Fruit fly (Drosophila melanogaster) whole organism, prepupa: ENCODE results near the gene PAN3.
A peak's percentile ranks its signal among the peaks of the same experiment; 100 is the strongest.

Experiments used
- CG10631 ChIP-seq: fragments of 200-800 bp; sonication (Bioruptor generic); optimal IDR thresholded peaks from 2 replicates; lab custom pipeline; 2016; ENCODE audit warnings: missing biosample characterization, missing genetic modification characterization
- CG10669 ChIP-seq: fragments of 200-800 bp; sonication (Bioruptor generic); optimal IDR thresholded peaks from 3 replicates; lab custom pipeline; 2018; ENCODE audit warnings: missing biosample characterization, mild to moderate bottlenecking, missing genetic modification characterization, moderate library complexity
- CG11294 ChIP-seq: fragments of 200-800 bp; sonication (Bioruptor generic); IDR thresholded peaks from 2 replicates; pipeline ENCODE4 v1.3.6; 2022; ENCODE audit warnings: missing biosample characterization, missing genetic modification characterization
- CG11762 ChIP-seq: fragments of 200-800 bp; sonication (Bioruptor generic); optimal IDR thresholded peaks from 3 replicates; lab custom pipeline; 2016; ENCODE audit warnings: missing biosample characterization, missing genetic modification characterization; ENCODE audit not compliant: insufficient read depth
- CG15336 ChIP-seq: fragments of 200-800 bp; sonication (Bioruptor generic); IDR thresholded peaks from 2 replicates; pipeline ENCODE4 v1.3.6; 2022; ENCODE audit warnings: missing biosample characterization, missing genetic modification characterization
- CG3032 ChIP-seq: fragments of 200-800 bp; optimal IDR thresholded peaks from 2 replicates; lab custom pipeline; 2019; ENCODE audit warnings: missing biosample characterization, mild to moderate bottlenecking, missing genetic modification characterization, moderate library complexity
- CG31627 ChIP-seq: fragments of 200-800 bp; sonication (Bioruptor generic); optimal IDR thresholded peaks from 3 replicates; lab custom pipeline; 2016; ENCODE audit warnings: missing biosample characterization, missing genetic modification characterization
- CG34406 ChIP-seq: fragments of 200-800 bp; sonication (Bioruptor generic); optimal IDR thresholded peaks from 3 replicates; lab custom pipeline; 2016; ENCODE audit warnings: missing biosample characterization, missing genetic modification characterization
- CG3919 ChIP-seq: fragments of 200-800 bp; sonication (Bioruptor generic); optimal IDR thresholded peaks from 3 replicates; lab custom pipeline; 2016; ENCODE audit warnings: missing biosample characterization, missing genetic modification characterization
- CG4318 ChIP-seq: fragments of 200-800 bp; sonication (Bioruptor generic); optimal IDR thresholded peaks from 3 replicates; lab custom pipeline; 2017; ENCODE audit warnings: missing biosample characterization, mild to moderate bottlenecking, missing genetic modification characterization
- CG6163 ChIP-seq: fragments of 200-800 bp; sonication (Bioruptor generic); IDR thresholded peaks from 3 replicates; pipeline ENCODE4 v1.3.6; 2022; ENCODE audit warnings: missing biosample characterization, missing genetic modification characterization
- CG6276 ChIP-seq: fragments of 200-800 bp; sonication (Bioruptor generic); optimal IDR thresholded peaks from 2 replicates; lab custom pipeline; 2017; ENCODE audit warnings: missing biosample characterization, mild to moderate bottlenecking, missing genetic modification characterization
- CG6792 ChIP-seq: fragments of 200-800 bp; sonication (Bioruptor generic); optimal IDR thresholded peaks from 3 replicates; lab custom pipeline; 2016; ENCODE audit warnings: missing biosample characterization, missing genetic modification characterization
- CG6808 ChIP-seq: fragments of 200-800 bp; sonication (Bioruptor generic); optimal IDR thresholded peaks from 3 replicates; lab custom pipeline; 2017; ENCODE audit warnings: missing biosample characterization, missing genetic modification characterization, mild to moderate bottlenecking, moderate library complexity, missing genetic modification reagents
- CG7368 ChIP-seq: fragments of 200-800 bp; sonication (Bioruptor generic); optimal IDR thresholded peaks from 3 replicates; lab custom pipeline; 2016; ENCODE audit warnings: missing biosample characterization, missing genetic modification characterization
- CG8119 ChIP-seq: fragments of 200-800 bp; sonication (Bioruptor generic); IDR thresholded peaks from 3 replicates; pipeline ENCODE4 v1.3.6; 2022; ENCODE audit warnings: missing biosample characterization, missing genetic modification characterization
- CG8319 ChIP-seq: fragments of 200-800 bp; sonication (Bioruptor generic); optimal IDR thresholded peaks from 3 replicates; lab custom pipeline; 2016; ENCODE audit warnings: missing biosample characterization, missing genetic modification characterization
- CG8632 ChIP-seq: fragments of 200-800 bp; sonication (Bioruptor generic); optimal IDR thresholded peaks from 3 replicates; lab custom pipeline; 2016; ENCODE audit warnings: missing biosample characterization, missing genetic modification characterization
- CG9139 ChIP-seq: fragments of 200-800 bp; sonication (Bioruptor generic); optimal IDR thresholded peaks from 3 replicates; lab custom pipeline; 2017; ENCODE audit warnings: missing biosample characterization, mild to moderate bottlenecking, missing genetic modification characterization
- Eip75B ChIP-seq: fragments of 200-800 bp; sonication (Bioruptor generic); optimal IDR thresholded peaks from 3 replicates; lab custom pipeline; 2016; ENCODE audit warnings: missing biosample characterization, missing genetic modification characterization
- Eip78C ChIP-seq: fragments of 200-800 bp; sonication (Bioruptor generic); peaks from one replicate; lab custom pipeline; 2016; ENCODE audit warnings: missing biosample characterization, missing genetic modification characterization
- Eip93F ChIP-seq: fragments of 200-800 bp; sonication (Bioruptor generic); optimal IDR thresholded peaks from 2 replicates; lab custom pipeline; 2016; ENCODE audit warnings: missing biosample characterization, mild to moderate bottlenecking, missing genetic modification characterization
- Ets21C ChIP-seq: fragments of 200-800 bp; sonication (Bioruptor generic); optimal IDR thresholded peaks from 3 replicates; lab custom pipeline; 2016; ENCODE audit warnings: missing biosample characterization, missing genetic modification characterization
- Hr38 ChIP-seq: sonication (Bioruptor generic); optimal IDR thresholded peaks from 2 replicates; lab custom pipeline; 2016; ENCODE audit warnings: missing biosample characterization, missing genetic modification characterization
- Hr39 ChIP-seq: fragments of 200-800 bp; sonication (Bioruptor generic); optimal IDR thresholded peaks from 2 replicates; lab custom pipeline; 2016; ENCODE audit warnings: missing biosample characterization, missing genetic modification characterization
- Hr4 ChIP-seq: fragments of 200-800 bp; sonication (Bioruptor generic); optimal IDR thresholded peaks from 3 replicates; lab custom pipeline; 2016; ENCODE audit warnings: missing biosample characterization, missing genetic modification characterization
- Lpt ChIP-seq: fragments of 200-800 bp; sonication (Bioruptor generic); optimal IDR thresholded peaks from 3 replicates; lab custom pipeline; 2016; ENCODE audit warnings: missing biosample characterization, missing genetic modification characterization
- OdsH ChIP-seq: fragments of 200-800 bp; sonication (Bioruptor generic); optimal IDR thresholded peaks from 3 replicates; lab custom pipeline; 2016; ENCODE audit warnings: missing biosample characterization, missing genetic modification characterization
- Smox ChIP-seq: fragments of 200-800 bp; sonication (Bioruptor generic); optimal IDR thresholded peaks from 3 replicates; lab custom pipeline; 2016; ENCODE audit warnings: missing biosample characterization, missing genetic modification characterization
- Sox102F ChIP-seq: fragments of 200-800 bp; sonication (Bioruptor generic); optimal IDR thresholded peaks from 2 replicates; lab custom pipeline; 2016; ENCODE audit warnings: missing biosample characterization, mild to moderate bottlenecking, missing genetic modification characterization
- Sox14 ChIP-seq: fragments of 200-800 bp; sonication (Bioruptor generic); optimal IDR thresholded peaks from 3 replicates; lab custom pipeline; 2016; ENCODE audit warnings: missing biosample characterization, missing genetic modification characterization
- Sox15 ChIP-seq: fragments of 200-800 bp; sonication (Bioruptor generic); optimal IDR thresholded peaks from 3 replicates; lab custom pipeline; 2016; ENCODE audit warnings: missing biosample characterization, missing genetic modification characterization
- achi ChIP-seq: fragments of 200-800 bp; sonication (Bioruptor generic); optimal IDR thresholded peaks from 3 replicates; lab custom pipeline; 2016; ENCODE audit warnings: missing biosample characterization, missing genetic modification characterization
- dsx ChIP-seq: fragments of 200-800 bp; optimal IDR thresholded peaks from 3 replicates; lab custom pipeline; 2019; ENCODE audit warnings: missing biosample characterization, mild to moderate bottlenecking, missing genetic modification characterization, moderate library complexity; ENCODE audit not compliant: poor library complexity, severe bottlenecking
- eg ChIP-seq: fragments of 200-800 bp; sonication (Bioruptor generic); IDR thresholded peaks from 3 replicates; pipeline ENCODE4 v1.3.6; 2022; ENCODE audit warnings: missing biosample characterization, missing genetic modification characterization
- esn ChIP-seq: fragments of 200-800 bp; sonication (Bioruptor generic); optimal IDR thresholded peaks from 2 replicates; lab custom pipeline; 2016; ENCODE audit warnings: missing biosample characterization, mild to moderate bottlenecking, missing genetic modification characterization, moderate library complexity
- fd59A ChIP-seq: fragments of 200-800 bp; sonication (Bioruptor generic); optimal IDR thresholded peaks from 2 replicates; lab custom pipeline; 2017; ENCODE audit warnings: missing biosample characterization, mild to moderate bottlenecking, missing genetic modification characterization, missing genetic modification reagents
- fd85E ChIP-seq: fragments of 200-800 bp; sonication (Bioruptor generic); optimal IDR thresholded peaks from 3 replicates; lab custom pipeline; 2016; ENCODE audit warnings: missing biosample characterization, missing genetic modification characterization
- fkh ChIP-seq: fragments of 200-800 bp; sonication (Bioruptor generic); optimal IDR thresholded peaks from 3 replicates; lab custom pipeline; 2017; ENCODE audit warnings: missing biosample characterization, mild to moderate bottlenecking, missing genetic modification characterization, moderate library complexity
- net ChIP-seq: fragments of 200-800 bp; sonication (Bioruptor generic); optimal IDR thresholded peaks from 3 replicates; lab custom pipeline; 2016; ENCODE audit warnings: missing biosample characterization, missing genetic modification characterization
- pdm3 ChIP-seq: fragments of 200-800 bp; sonication (Bioruptor generic); optimal IDR thresholded peaks from 3 replicates; lab custom pipeline; 2016; ENCODE audit warnings: missing biosample characterization, missing genetic modification characterization
- salr ChIP-seq, 2 experiments: fragments of 200-800 bp; sonication (Bioruptor generic); optimal IDR thresholded peaks; 3 replicates each; lab custom pipeline; 2016 to 2018; ENCODE audit warnings: missing biosample characterization in 2 of 2, missing genetic modification characterization in 2 of 2, mild to moderate bottlenecking in 1 of 2
- spab ChIP-seq: fragments of 200-800 bp; sonication (Bioruptor generic); optimal IDR thresholded peaks from 2 replicates; lab custom pipeline; 2017; ENCODE audit warnings: missing biosample characterization, mild to moderate bottlenecking, missing genetic modification characterization, missing genetic modification reagents
- ss ChIP-seq, 2 experiments: fragments of 200-800 bp; sonication (Bioruptor generic); optimal IDR thresholded peaks; 2 replicates in 1 of 2; 3 replicates in 1 of 2; lab custom pipeline; 2017 to 2018; ENCODE audit warnings: mild to moderate bottlenecking in 2 of 2, missing biosample characterization in 2 of 2, missing genetic modification characterization in 2 of 2, moderate library complexity in 1 of 2
- svp ChIP-seq: fragments of 200-800 bp; sonication (Bioruptor generic); peaks from one replicate; lab custom pipeline; 2016; ENCODE audit warnings: missing biosample characterization, missing genetic modification characterization
- topi ChIP-seq: fragments of 200-800 bp; sonication (Bioruptor generic); optimal IDR thresholded peaks from 3 replicates; lab custom pipeline; 2016; ENCODE audit warnings: missing biosample characterization, missing genetic modification characterization
- vri ChIP-seq: fragments of 200-800 bp; sonication (Bioruptor generic); optimal IDR thresholded peaks from 3 replicates; lab custom pipeline; 2016; ENCODE audit warnings: missing biosample characterization, mild to moderate bottlenecking, missing genetic modification characterization

PAN3 gene

DNA sequence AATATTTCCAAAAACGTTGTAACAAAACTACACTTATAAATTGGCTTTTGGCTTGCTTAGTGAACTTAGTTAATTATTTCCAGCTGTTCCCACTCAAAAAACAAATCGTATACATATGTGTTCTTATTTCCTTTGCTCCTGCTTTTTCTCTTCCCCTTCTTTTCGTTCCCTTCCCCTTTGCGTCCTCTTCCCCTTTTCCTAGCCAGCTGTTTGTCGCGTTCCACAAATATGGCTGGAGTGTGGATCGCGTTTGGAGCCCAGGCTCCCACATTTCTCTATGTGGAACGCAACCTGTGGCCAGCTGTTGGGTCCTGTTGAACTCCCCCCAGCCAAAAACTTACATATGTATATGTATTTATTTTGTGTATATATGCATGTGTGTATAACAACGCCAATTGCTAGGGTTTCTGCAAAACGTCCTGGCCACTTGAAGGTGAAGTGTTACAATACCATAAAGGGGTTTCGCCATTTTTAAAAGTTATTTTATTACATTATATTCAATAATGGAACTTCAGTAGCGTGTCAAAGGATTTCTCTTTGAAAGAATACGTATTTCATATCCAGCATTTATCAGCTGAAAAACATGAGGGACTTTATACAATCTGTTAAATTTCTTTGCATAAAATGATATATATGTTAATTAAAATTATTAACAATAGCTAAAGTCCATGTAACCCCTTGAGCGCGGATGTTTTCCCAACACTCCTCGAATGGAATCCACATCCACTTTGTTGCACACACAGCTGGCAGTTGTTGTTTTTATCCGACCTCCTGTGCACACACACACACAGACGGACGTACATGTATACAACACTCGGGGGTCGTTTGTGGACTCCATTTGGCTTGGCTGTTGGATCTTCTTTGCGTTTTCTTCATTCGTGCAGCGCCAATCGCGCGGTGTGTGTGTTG is 996 bp downstream of the PAN3 start (continued):
- TF ChIP-seq CG4318 (GFP tag; lab: Kevin White, UChicago) (peak; percentile 25), fd85E (GFP tag; lab: Kevin White, UChicago) (no peak), Hr4 (GFP tag; lab: Kevin White, UChicago) (peak; percentile 40), Sox102F (GFP tag; lab: Kevin White, UChicago) (peak; percentile 33), esn (GFP tag; lab: Kevin White, UChicago) (peak; percentile 18)

DNA sequence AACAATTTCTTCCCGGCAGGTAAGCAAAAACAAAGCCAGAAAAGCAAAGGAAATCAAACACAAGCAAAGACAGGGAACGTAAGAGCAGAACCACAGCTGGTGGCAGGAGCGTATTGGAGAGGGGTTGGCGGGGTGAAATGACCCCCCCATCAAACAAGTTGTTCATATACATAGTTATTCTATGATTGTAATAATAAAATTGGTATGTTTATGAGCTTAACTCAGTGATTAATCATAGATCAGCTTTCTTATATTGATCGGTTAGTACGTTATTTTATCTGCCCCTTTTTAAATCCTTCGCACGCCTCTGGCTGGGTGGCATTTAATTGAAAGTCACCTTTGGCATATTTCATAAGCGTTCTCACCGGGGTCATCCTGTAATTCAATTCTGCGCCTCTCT is 2.5 kb downstream of the PAN3 start:
- TF ChIP-seq OdsH (GFP tag; lab: Kevin White, UChicago): peak; percentile 49
- TF ChIP-seq CG8119 (GFP tag; lab: Robert Waterston, UW): peak; percentile 39; the same call in 1 of the 3 replicates
- TF ChIP-seq spab (GFP tag; lab: Kevin White, UChicago): peak; percentile 63
- peak; percentile 49 for TF ChIP-seq CG8632 (GFP tag; lab: Kevin White, UChicago)
- peak; percentile 42 for TF ChIP-seq Ets21C
- peak; percentile 10 for TF ChIP-seq CG9139 (GFP tag; lab: Kevin White, UChicago)
- no peak for TF ChIP-seq vri (GFP tag; lab: Kevin White, UChicago)
- peak; percentile 37 for TF ChIP-seq Eip75B
- TF ChIP-seq pdm3: peak; percentile 55
- TF ChIP-seq CG4318 (GFP tag; lab: Kevin White, UChicago): peak; percentile 3
- peak; percentile 48 for TF ChIP-seq Hr39 (GFP tag; lab: Kevin White, UChicago)
- no peak for TF ChIP-seq fkh (GFP tag; lab: Kevin White, UChicago)
- peak; percentile 36 for TF ChIP-seq CG6808 (GFP tag; lab: Kevin White, UChicago)
- TF ChIP-seq svp (GFP tag; lab: Kevin White, UChicago): peak; percentile 87
- TF ChIP-seq CG15336 (GFP tag; lab: Robert Waterston, UW): 0 out of 2 replicates have a peak, but pooled peaks have one; percentile 20
- TF ChIP-seq CG3919: peak; percentile 64
- peak; percentile 48 for TF ChIP-seq Smox (GFP tag; lab: Kevin White, UChicago)
- peak; percentile 37 for TF ChIP-seq CG6276 (GFP tag; lab: Kevin White, UChicago)
- peak; percentile 42 for TF ChIP-seq dsx
- no peak for TF ChIP-seq CG8319 (GFP tag; lab: Kevin White, UChicago)
- peak; percentile 30 for TF ChIP-seq CG34406 (GFP tag; lab: Kevin White, UChicago)
- TF ChIP-seq CG10631 (GFP tag; lab: Kevin White, UChicago): peak; percentile 68
- peak; percentile 41 for TF ChIP-seq Sox14 (GFP tag; lab: Kevin White, UChicago)
- TF ChIP-seq eg: no peak; the same call in 2 of the 3 replicates
- TF ChIP-seq Hr38 (GFP tag; lab: Kevin White, UChicago): no peak
- TF ChIP-seq Eip78C (GFP tag; lab: Kevin White, UChicago): peak; percentile 87
- TF ChIP-seq ss (GFP tag; optimal IDR thresholded peaks at IDR 0.05; lab: Kevin White, UChicago): peak in 1 of 2 experiments; percentile 59
- peak; percentile 40 for TF ChIP-seq Sox15 (GFP tag; lab: Kevin White, UChicago)
- no peak for TF ChIP-seq Eip93F (GFP tag; lab: Kevin White, UChicago)
- TF ChIP-seq Lpt (GFP tag; lab: Kevin White, UChicago): no peak
- peak; percentile 34 for TF ChIP-seq CG31627
- peak; percentile 53 for TF ChIP-seq CG6163 (GFP tag; lab: Robert Waterston, UW)
- TF ChIP-seq CG11294 (GFP tag; lab: Robert Waterston, UW): no peak
- TF ChIP-seq esn (GFP tag; lab: Kevin White, UChicago): peak; percentile 56
- TF ChIP-seq CG11762: peak; percentile 30
- TF ChIP-seq topi (GFP tag; lab: Kevin White, UChicago): peak; percentile 56
- peak; percentile 55 for TF ChIP-seq achi (GFP tag; lab: Kevin White, UChicago)
- TF ChIP-seq CG10669 (GFP tag; lab: Kevin White, UChicago): peak; percentile 32
- TF ChIP-seq net (GFP tag; lab: Kevin White, UChicago): peak; percentile 14
- TF ChIP-seq CG6792 (GFP tag; lab: Kevin White, UChicago): peak; percentile 20
- TF ChIP-seq Sox102F (GFP tag; lab: Kevin White, UChicago): peak; percentile 29
- TF ChIP-seq salr (GFP tag; optimal IDR thresholded peaks at IDR 0.05; lab: Kevin White, UChicago): no peak
- no peak for TF ChIP-seq CG7368 (GFP tag; lab: Kevin White, UChicago)
- TF ChIP-seq fd59A (GFP tag; lab: Kevin White, UChicago): peak; percentile 46
- TF ChIP-seq CG3032 (tag; lab: Kevin White, UChicago): peak; percentile 48
